Worm (Caenorhabditis elegans): ENCODE results near the gene rbr-2.

Gene rbr-2

DNA sequence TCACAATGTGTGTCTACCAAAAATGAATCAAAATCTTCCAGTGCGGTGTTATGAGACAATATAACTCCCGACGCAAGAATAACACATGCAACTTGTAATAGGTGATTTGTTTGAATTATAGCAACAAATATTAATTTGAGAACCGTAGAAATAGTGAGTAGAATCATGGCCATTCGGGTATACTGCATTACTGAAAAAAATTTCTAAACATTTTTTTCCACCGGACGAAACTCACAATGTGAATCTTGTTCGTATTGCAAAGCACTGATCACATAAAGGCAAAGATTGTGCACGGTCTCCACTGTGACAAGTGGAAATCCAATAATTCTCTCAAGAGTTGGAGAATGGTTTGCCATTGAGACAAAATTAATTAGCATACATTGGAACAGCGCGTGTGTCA lies 17.4 kb upstream of the rbr-2 start:
- TF ChIP-seq egl-18 (GFP tag; IDR thresholded peaks at IDR 0.05) (no peak), rcor-1 (GFP tag; IDR thresholded peaks at IDR 0.05) (no peak), mel-28 (tag; optimal IDR thresholded peaks at IDR 0.05; ENCODE audit: borderline replicate concordance) (no peak), madf-8 (GFP tag; conservative IDR thresholded peaks at IDR 0.05) (no peak), sptf-2 (GFP tag; optimal IDR thresholded peaks at IDR 0.05) (no peak), ama-1 (optimal IDR thresholded peaks at IDR 0.05) (no peak), ama-1 (GFP tag; optimal IDR thresholded peaks at IDR 0.05) (no peak), fkh-3 (tag; optimal IDR thresholded peaks at IDR 0.05) (no peak)

DNA sequence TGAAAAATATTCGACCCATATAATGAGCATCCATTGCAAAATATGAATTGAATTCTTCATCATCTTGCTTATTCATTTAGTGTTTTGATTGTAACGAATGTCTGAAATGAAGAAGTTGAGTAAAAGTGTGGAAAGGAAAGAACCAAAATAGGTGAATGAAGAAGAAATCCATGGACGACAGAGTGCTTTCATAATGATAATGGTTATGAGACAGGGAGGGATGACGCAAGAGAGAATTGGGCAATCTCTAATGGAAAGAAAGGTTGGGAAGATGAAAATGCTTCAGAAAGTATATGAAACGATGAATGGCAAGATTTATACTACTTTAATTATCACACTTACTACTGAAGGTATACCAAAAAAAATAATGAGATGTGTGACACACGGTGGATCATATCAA lies 15.6 kb upstream of the rbr-2 start, which contains the start of gene ZK596.3:
Gene ZK596.3 (minus strand): TSS at position 101 of the 400 bp plus-strand sequence.
- no peak for TF ChIP-seq C06A6.2 (GFP tag; conservative IDR thresholded peaks at IDR 0.05)
- no peak for TF ChIP-seq Y53G8AR.9 (GFP tag; conservative IDR thresholded peaks at IDR 0.05)
- no peak for TF ChIP-seq hmg-1.2 (GFP tag; IDR thresholded peaks at IDR 0.05)
- TF ChIP-seq let-526 (GFP tag; IDR thresholded peaks at IDR 0.05), result no peak
- TF ChIP-seq die-1 (tag; optimal IDR thresholded peaks at IDR 0.05), result no peak
- TF ChIP-seq B0336.3 (GFP tag; IDR thresholded peaks at IDR 0.05), result no peak
- TF ChIP-seq nhr-80 (tag; optimal IDR thresholded peaks at IDR 0.05), result no peak
- no peak for TF ChIP-seq Y56A3A.18 (GFP tag; IDR thresholded peaks at IDR 0.05)
- no peak for TF ChIP-seq xnd-1 (tag; optimal IDR thresholded peaks at IDR 0.05)
- no peak for TF ChIP-seq gei-17 (GFP tag; optimal IDR thresholded peaks at IDR 0.05)
- no peak for TF ChIP-seq atf-7 (tag; optimal IDR thresholded peaks at IDR 0.05)

DNA sequence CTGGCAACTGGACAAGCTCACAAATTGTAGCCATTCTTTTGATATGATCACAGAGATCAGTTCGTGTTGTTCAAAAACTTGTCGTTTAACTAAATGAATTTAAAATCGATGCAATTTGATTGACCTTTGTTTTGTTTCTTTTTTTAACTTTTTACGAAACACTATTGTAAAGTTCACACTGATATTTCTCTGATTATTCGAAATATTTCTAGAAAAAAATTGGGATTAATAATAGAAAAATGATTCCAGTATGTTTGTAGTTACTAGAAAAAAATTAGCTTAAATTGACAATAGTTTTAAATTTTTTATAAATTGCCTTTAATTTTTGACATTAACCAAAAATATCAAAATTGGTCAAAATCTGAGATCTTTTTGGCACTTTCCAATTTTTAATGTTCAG lies 10.7 kb upstream of the rbr-2 start, which contains the start of gene ZK596.2:
Gene ZK596.2 (minus strand): TSS at position 101 of the 400 bp plus-strand sequence.
- no peak for TF ChIP-seq zim-3 (tag; optimal IDR thresholded peaks at IDR 0.05)
- no peak for TF ChIP-seq T07F8.4 (tag; optimal IDR thresholded peaks at IDR 0.05)
- TF ChIP-seq Y95B8A.8 (GFP tag; IDR thresholded peaks at IDR 0.05), result no peak
- no peak for TF ChIP-seq unc-62 (GFP tag; optimal IDR thresholded peaks at IDR 0.05)

DNA sequence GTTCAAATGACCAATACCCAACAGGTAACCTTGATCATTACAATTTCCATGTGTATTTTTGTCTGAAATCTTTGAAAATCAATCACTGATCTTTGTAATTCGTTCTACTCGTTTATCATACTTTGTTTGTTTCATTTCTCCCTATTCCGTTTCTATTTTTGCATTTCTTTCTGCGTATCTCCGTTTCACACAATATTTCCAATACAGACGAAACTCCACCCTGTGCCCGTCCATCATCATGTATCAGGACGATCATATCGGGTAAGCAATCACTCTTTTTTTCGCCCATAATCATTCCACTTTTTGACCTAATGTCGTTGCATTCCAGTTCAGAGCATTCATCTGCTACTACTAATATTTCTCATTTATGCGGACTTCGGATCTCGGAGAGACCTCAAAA lies 10.2 kb upstream of the rbr-2 start, which contains the start of gene pyk-2:
Gene pyk-2 (plus strand): TSS at position 206 of the 400 bp plus-strand sequence.
- TF ChIP-seq nhr-80 (tag; optimal IDR thresholded peaks at IDR 0.05) (peak; percentile 91), lin-26 (GFP tag; IDR thresholded peaks at IDR 0.05) (no peak), snpc-3.4 (tag; optimal IDR thresholded peaks at IDR 0.05) (no peak), hmg-1.2 (GFP tag; IDR thresholded peaks at IDR 0.05) (peak; percentile 62)

DNA sequence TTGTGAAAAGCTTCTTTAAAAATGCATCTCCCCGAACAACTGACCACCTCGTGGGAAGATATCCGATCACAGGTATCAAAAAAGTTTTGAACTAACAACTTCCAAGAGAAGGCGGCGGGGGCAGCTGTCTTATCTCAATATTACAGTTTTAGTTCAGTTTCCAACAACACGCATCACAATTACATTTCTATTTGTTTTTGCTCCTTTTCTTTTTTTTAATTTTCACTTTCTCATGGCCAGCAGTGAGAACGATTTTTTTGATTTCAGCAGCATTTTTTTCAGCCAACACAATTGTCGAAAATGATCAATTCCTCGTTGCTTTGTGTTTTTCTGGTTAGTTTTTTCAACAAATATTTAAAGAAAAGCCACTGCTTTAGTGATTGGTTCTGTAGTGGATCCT lies 6.8 kb upstream of the rbr-2 start, which contains the start of gene ZK593.2:
Gene ZK593.2 (plus strand): TSS at position 301 of the 400 bp plus-strand sequence.
- TF ChIP-seq repo-1 (tag; optimal IDR thresholded peaks at IDR 0.05) (peak; percentile 59), F37B4.10 (GFP tag; IDR thresholded peaks at IDR 0.05) (no peak), let-526 (GFP tag; IDR thresholded peaks at IDR 0.05) (no peak)

DNA sequence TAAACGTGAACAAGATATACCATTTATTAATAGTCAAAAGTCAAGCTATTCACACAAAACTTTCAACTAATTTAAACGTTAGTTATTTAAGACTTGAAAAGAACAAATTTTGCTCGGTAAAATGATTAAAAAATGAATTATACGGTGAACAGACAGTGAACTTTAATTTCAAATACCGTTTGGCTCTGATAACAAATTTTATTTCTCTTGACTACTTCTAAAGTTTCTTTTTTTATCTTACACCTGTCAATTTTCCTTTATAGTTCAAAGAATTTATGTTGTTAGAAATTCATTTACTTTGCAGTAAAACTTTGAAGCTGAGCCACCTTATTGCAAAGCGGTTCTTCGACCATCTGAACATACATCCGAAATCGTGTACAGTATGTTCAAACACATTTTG lies 4.5 kb upstream of the rbr-2 start, which contains the start of gene ZK593.3:
Gene ZK593.3 (plus strand): TSS at position 301 of the 400 bp plus-strand sequence.
- TF ChIP-seq atf-7 (tag; optimal IDR thresholded peaks at IDR 0.05), result no peak
- no peak for TF ChIP-seq mxl-1 (tag; optimal IDR thresholded peaks at IDR 0.05)
- no peak for TF ChIP-seq lsl-1 (GFP tag; optimal IDR thresholded peaks at IDR 0.05)
- TF ChIP-seq nhr-80 (tag; optimal IDR thresholded peaks at IDR 0.05), result peak; percentile 4
- TF ChIP-seq unc-62 (GFP tag; optimal IDR thresholded peaks at IDR 0.05), result no peak

DNA sequence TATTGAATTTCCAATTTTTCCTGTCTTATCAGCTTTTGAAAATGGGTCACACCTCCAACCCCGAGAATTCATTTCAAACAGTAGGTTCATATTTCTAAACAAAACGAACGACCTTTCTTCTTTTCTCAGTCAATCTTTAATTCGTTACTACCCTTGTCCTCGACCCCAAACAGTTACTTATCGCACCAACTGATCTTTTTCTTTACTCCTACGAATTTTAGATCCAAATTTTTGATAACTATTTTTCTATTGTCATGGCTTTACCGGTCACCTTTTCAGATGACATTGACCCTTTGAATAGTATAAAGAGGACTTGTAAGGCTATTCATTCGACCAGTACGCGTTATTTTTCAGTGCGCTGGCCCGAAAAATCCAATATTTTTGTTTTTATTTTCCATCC lies 3.7 kb upstream of the rbr-2 start:
- no peak for TF ChIP-seq F37B4.10 (GFP tag; IDR thresholded peaks at IDR 0.05)
- no peak for TF ChIP-seq Y79H2A.3 (GFP tag; conservative IDR thresholded peaks at IDR 0.05)
- TF ChIP-seq Y53F4B.3 (GFP tag; IDR thresholded peaks at IDR 0.05), result no peak
- TF ChIP-seq efl-1 (GFP tag; optimal IDR thresholded peaks at IDR 0.05), result no peak
- no peak for TF ChIP-seq ceh-79 (tag; optimal IDR thresholded peaks at IDR 0.05)
- TF ChIP-seq hlh-26 (GFP tag; conservative IDR thresholded peaks at IDR 0.05), result no peak
- no peak for TF ChIP-seq mxl-1 (tag; optimal IDR thresholded peaks at IDR 0.05)
- no peak for TF ChIP-seq lsl-1 (GFP tag; optimal IDR thresholded peaks at IDR 0.05)
- no peak for TF ChIP-seq Y53G8AR.9 (GFP tag; conservative IDR thresholded peaks at IDR 0.05)
- TF ChIP-seq athp-1 (tag; optimal IDR thresholded peaks at IDR 0.05), result no peak
- no peak for TF ChIP-seq ets-4 (GFP tag; optimal IDR thresholded peaks at IDR 0.05)
- TF ChIP-seq F39B2.1 (GFP tag; IDR thresholded peaks at IDR 0.05), result no peak
- no peak for TF ChIP-seq lir-1 (GFP tag; conservative IDR thresholded peaks at IDR 0.05)
